Worm (Caenorhabditis elegans) whole organism, L4 larva: ENCODE data around the gene abts-3.

Source experiments
- F10B5.3 ChIP-seq: sonication (generic microtip); optimal IDR thresholded peaks from 2 replicates; lab custom pipeline; 2016; ENCODE audit warnings: mild to moderate bottlenecking, missing genetic modification characterization, missing compliant biosample characterization
- F26F4.8 ChIP-seq: fragments of 200-800 bp; sonication (Bioruptor generic); conservative IDR thresholded peaks from 2 replicates; pipeline ENCODE4 v1.3.6; 2022; ENCODE audit warnings: missing genetic modification characterization, missing compliant biosample characterization
- F37D6.2 ChIP-seq: sonication (generic microtip); optimal IDR thresholded peaks from 2 replicates; lab custom pipeline; 2016; ENCODE audit warnings: mild to moderate bottlenecking, missing genetic modification characterization, missing compliant biosample characterization
- F49E8.2 ChIP-seq: sonication (generic microtip); optimal IDR thresholded peaks from 2 replicates; lab custom pipeline; 2016; ENCODE audit warnings: missing compliant biosample characterization, mild to moderate bottlenecking, missing genetic modification characterization, borderline replicate concordance
- R02D3.7 ChIP-seq: fragments of 150-350 bp; sonication (generic microtip); optimal IDR thresholded peaks from 3 replicates; lab custom pipeline; 2014; ENCODE audit warnings: missing biosample characterization, missing genetic modification characterization
- T20F7.1 ChIP-seq: fragments of 200-800 bp; sonication (Bioruptor generic); optimal IDR thresholded peaks from 2 replicates; lab custom pipeline; 2018; ENCODE audit warnings: mild to moderate bottlenecking, missing genetic modification characterization, missing compliant biosample characterization
- Y5F2A.4 ChIP-seq: fragments of 200-800 bp; sonication (Bioruptor generic); optimal IDR thresholded peaks from 2 replicates; lab custom pipeline; 2018; ENCODE audit warnings: mild to moderate bottlenecking, missing genetic modification characterization, missing compliant biosample characterization
- ZK337.2 ChIP-seq: fragments of 200-800 bp; sonication (Bioruptor generic); IDR thresholded peaks from 2 replicates; pipeline ENCODE4 v1.3.6; 2022; ENCODE audit warnings: missing genetic modification reagents, missing genetic modification characterization, missing compliant biosample characterization
- ama-1 ChIP-seq: fragments of 150-350 bp; optimal IDR thresholded peaks from 2 replicates; lab custom pipeline; 2014; ENCODE audit warnings: inconsistent platforms, mixed read lengths
- arid-1 ChIP-seq: fragments of 200-800 bp; sonication (Bioruptor generic); conservative IDR thresholded peaks from 2 replicates; pipeline ENCODE4 v1.3.6; 2022; ENCODE audit warnings: missing genetic modification reagents, missing genetic modification characterization, missing compliant biosample characterization
- attf-4 ChIP-seq: sonication (generic microtip); optimal IDR thresholded peaks from 3 replicates; lab custom pipeline; 2017; ENCODE audit warnings: missing biosample characterization, missing genetic modification characterization
- ceh-20 ChIP-seq: fragments of 200-800 bp; sonication (Bioruptor generic); IDR thresholded peaks from 2 replicates; pipeline ENCODE4 v1.3.6; 2022; ENCODE audit warnings: missing genetic modification reagents, missing genetic modification characterization, missing compliant biosample characterization
- ceh-44 ChIP-seq: fragments of 200-800 bp; sonication (Bioruptor generic); IDR thresholded peaks from 2 replicates; pipeline ENCODE4 v1.3.6; 2022; ENCODE audit warnings: missing genetic modification reagents, missing genetic modification characterization, missing compliant biosample characterization
- ceh-62 ChIP-seq: sonication (generic microtip); optimal IDR thresholded peaks from 2 replicates; lab custom pipeline; 2017; ENCODE audit warnings: missing biosample characterization, missing genetic modification characterization
- ceh-82 ChIP-seq: sonication (generic microtip); optimal IDR thresholded peaks from 2 replicates; lab custom pipeline; 2017; ENCODE audit warnings: missing biosample characterization, missing genetic modification characterization
- ces-1 ChIP-seq: fragments of 150-350 bp; sonication (generic microtip); optimal IDR thresholded peaks from 4 replicates; lab custom pipeline; 2014; ENCODE audit warnings: missing biosample characterization, missing genetic modification reagents, missing genetic modification characterization
- cey-2 ChIP-seq: sonication (generic microtip); optimal IDR thresholded peaks from 3 replicates; lab custom pipeline; 2017; ENCODE audit warnings: missing genetic modification characterization, mild to moderate bottlenecking, missing compliant biosample characterization, antibody characterized with exemption, borderline replicate concordance; ENCODE audit not compliant: insufficient read depth
- daf-12 ChIP-seq: fragments of 150-350 bp; optimal IDR thresholded peaks from 2 replicates; lab custom pipeline; 2014; ENCODE audit warnings: missing biosample characterization, missing genetic modification reagents, missing genetic modification characterization
- daf-16 ChIP-seq, 3 experiments: sonication (generic microtip); optimal IDR thresholded peaks; 2 replicates each; lab custom pipeline; 2016 to 2017; ENCODE audit warnings: missing genetic modification characterization in 3 of 3, missing genetic modification reagents in 3 of 3, mild to moderate bottlenecking in 2 of 3, missing compliant biosample characterization in 2 of 3, missing biosample characterization in 1 of 3, moderate library complexity in 1 of 3
- daf-19 ChIP-seq: fragments of 200-800 bp; sonication (Bioruptor generic); conservative IDR thresholded peaks from 2 replicates; pipeline ENCODE4 v1.3.6; 2022; ENCODE audit warnings: missing genetic modification characterization, missing compliant biosample characterization
- fkh-10 ChIP-seq: fragments of 150-350 bp; optimal IDR thresholded peaks from 2 replicates; lab custom pipeline; 2014; ENCODE audit warnings: missing biosample characterization, missing genetic modification reagents, missing genetic modification characterization
- fos-1 ChIP-seq: fragments of 150-350 bp; optimal IDR thresholded peaks from 2 replicates; lab custom pipeline; 2014; ENCODE audit warnings: missing biosample characterization, missing genetic modification characterization
- hlh-30 ChIP-seq: sonication (generic microtip); optimal IDR thresholded peaks from 2 replicates; lab custom pipeline; 2017; ENCODE audit warnings: antibody characterized with exemption, mild to moderate bottlenecking, missing genetic modification characterization, missing compliant biosample characterization; ENCODE audit not compliant: insufficient read depth
- lim-7 ChIP-seq: fragments of 200-800 bp; sonication (Bioruptor generic); IDR thresholded peaks from 2 replicates; pipeline ENCODE4 v1.3.6; 2022; ENCODE audit warnings: missing genetic modification characterization, missing compliant biosample characterization
- lin-13 ChIP-seq: fragments of 150-350 bp; optimal IDR thresholded peaks from 2 replicates; lab custom pipeline; 2014; ENCODE audit warnings: missing biosample characterization, missing genetic modification reagents, missing genetic modification characterization
- lin-15B ChIP-seq: fragments of 150-350 bp; sonication (generic microtip); optimal IDR thresholded peaks from 3 replicates; lab custom pipeline; 2014; ENCODE audit warnings: missing biosample characterization, missing genetic modification characterization
- lin-29 ChIP-seq: fragments of 200-800 bp; sonication (Bioruptor generic); IDR thresholded peaks from 2 replicates; pipeline ENCODE4 v1.3.6; 2022; ENCODE audit warnings: missing genetic modification reagents, missing genetic modification characterization, missing compliant biosample characterization
- lin-38 ChIP-seq: fragments of 200-800 bp; sonication (Bioruptor generic); IDR thresholded peaks from 2 replicates; pipeline ENCODE4 v1.3.6; 2022; ENCODE audit warnings: missing genetic modification reagents, missing genetic modification characterization, missing compliant biosample characterization
- lin-39 ChIP-seq: fragments of 150-350 bp; optimal IDR thresholded peaks from 2 replicates; lab custom pipeline; 2014; ENCODE audit warnings: missing biosample characterization, missing genetic modification reagents, missing genetic modification characterization
- lir-3 ChIP-seq: sonication (generic microtip); optimal IDR thresholded peaks from 2 replicates; lab custom pipeline; 2016; ENCODE audit warnings: mild to moderate bottlenecking, missing genetic modification characterization, missing compliant biosample characterization
- lsy-2 ChIP-seq, 2 experiments: fragments of 150-350 bp in 1 of 2; sonication (generic microtip) in 1 of 2; optimal IDR thresholded peaks; 2 replicates each; lab custom pipeline; 2014 to 2017; ENCODE audit warnings: missing biosample characterization in 2 of 2, missing genetic modification characterization in 2 of 2
- mdl-1 ChIP-seq, 2 experiments: fragments of 150-350 bp in 1 of 2; sonication (generic microtip) in 1 of 2; optimal IDR thresholded peaks; 2 replicates each; lab custom pipeline; 2014 to 2017; ENCODE audit warnings: missing biosample characterization in 2 of 2, missing genetic modification characterization in 2 of 2
- mdt-29 ChIP-seq: fragments of 200-800 bp; sonication (Bioruptor generic); IDR thresholded peaks from 2 replicates; pipeline ENCODE4 v1.3.6; 2022; ENCODE audit warnings: missing genetic modification reagents, missing genetic modification characterization, missing compliant biosample characterization
- mes-2 ChIP-seq: sonication (generic microtip); optimal IDR thresholded peaks from 2 replicates; lab custom pipeline; 2016; ENCODE audit warnings: missing genotype, mild to moderate bottlenecking, missing genetic modification characterization, missing compliant biosample characterization; ENCODE audit not compliant: poor library complexity, severe bottlenecking
- nhr-41 ChIP-seq: fragments of 200-800 bp; sonication (Bioruptor generic); IDR thresholded peaks from 2 replicates; pipeline ENCODE4 v1.3.6; 2022; ENCODE audit warnings: missing genetic modification reagents, missing genetic modification characterization, missing compliant biosample characterization
- nhr-48 ChIP-seq: sonication (generic microtip); optimal IDR thresholded peaks from 2 replicates; lab custom pipeline; 2016; ENCODE audit warnings: mild to moderate bottlenecking, missing genetic modification characterization, missing compliant biosample characterization
- pha-4 ChIP-seq, 2 experiments: fragments of 150-350 bp in 1 of 2; fragments of 200-800 bp in 1 of 2; sonication (Bioruptor generic) in 1 of 2; IDR thresholded peaks in 1 of 2; optimal IDR thresholded peaks in 1 of 2; 2 replicates each; pipeline versions ENCODE4 v1.3.6 to Lab custom; 2014 to 2022; ENCODE audit warnings: missing genetic modification characterization in 2 of 2, missing genetic modification reagents in 2 of 2, missing biosample characterization in 1 of 2, missing compliant biosample characterization in 1 of 2
- php-3 ChIP-seq: fragments of 200-800 bp; sonication (Bioruptor generic); IDR thresholded peaks from 2 replicates; pipeline ENCODE4 v1.3.6; 2022; ENCODE audit warnings: missing genetic modification reagents, missing genetic modification characterization, missing compliant biosample characterization
- pqm-1 ChIP-seq: sonication (generic microtip); optimal IDR thresholded peaks from 2 replicates; lab custom pipeline; 2017; ENCODE audit warnings: missing biosample characterization, missing genetic modification characterization
- rbr-2 ChIP-seq: sonication (generic microtip); optimal IDR thresholded peaks from 2 replicates; lab custom pipeline; 2016; ENCODE audit warnings: missing genotype, missing genetic modification characterization, missing compliant biosample characterization
- set-16 ChIP-seq: fragments of 200-800 bp; sonication (Bioruptor generic); IDR thresholded peaks from 2 replicates; pipeline ENCODE4 v1.3.6; 2022; ENCODE audit warnings: missing genetic modification reagents, missing genetic modification characterization, missing compliant biosample characterization
- skn-1 ChIP-seq: fragments of 150-350 bp; optimal IDR thresholded peaks from 2 replicates; lab custom pipeline; 2014; ENCODE audit warnings: missing biosample characterization, missing genetic modification characterization
- snpc-1.2 ChIP-seq: fragments of 200-800 bp; sonication (Bioruptor generic); IDR thresholded peaks from 2 replicates; pipeline ENCODE4 v1.3.6; 2022; ENCODE audit warnings: missing genetic modification reagents, missing genetic modification characterization, missing compliant biosample characterization
- spr-1 ChIP-seq: sonication (generic microtip); optimal IDR thresholded peaks from 2 replicates; lab custom pipeline; 2016; ENCODE audit warnings: mild to moderate bottlenecking, missing genetic modification characterization, missing compliant biosample characterization
- tag-97 ChIP-seq: fragments of 200-800 bp; sonication (Bioruptor generic); IDR thresholded peaks from 2 replicates; pipeline ENCODE4 v1.3.6; 2022; ENCODE audit warnings: missing genetic modification characterization, missing compliant biosample characterization
- unc-130 ChIP-seq: sonication (generic microtip); optimal IDR thresholded peaks from 2 replicates; lab custom pipeline; 2016; ENCODE audit warnings: missing genetic modification reagents, missing genetic modification characterization, missing compliant biosample characterization
- unc-39 ChIP-seq: sonication (generic microtip); optimal IDR thresholded peaks from 2 replicates; lab custom pipeline; 2017; ENCODE audit warnings: missing biosample characterization, missing genetic modification characterization
- vab-7 ChIP-seq: fragments of 200-800 bp; sonication (Bioruptor generic); IDR thresholded peaks from 2 replicates; pipeline ENCODE4 v1.3.6; 2022; ENCODE audit warnings: missing genetic modification reagents, missing genetic modification characterization, missing compliant biosample characterization
- zag-1 ChIP-seq: fragments of 150-350 bp; optimal IDR thresholded peaks from 2 replicates; lab custom pipeline; 2014; ENCODE audit warnings: missing biosample characterization, missing genetic modification characterization
- zfp-2 ChIP-seq: sonication (generic microtip); optimal IDR thresholded peaks from 2 replicates; lab custom pipeline; 2016; ENCODE audit warnings: mild to moderate bottlenecking, missing genetic modification characterization, missing compliant biosample characterization
- zip-11 ChIP-seq: fragments of 200-800 bp; sonication (Bioruptor generic); IDR thresholded peaks from 2 replicates; pipeline ENCODE4 v1.3.6; 2022; ENCODE audit warnings: missing genetic modification characterization, missing compliant biosample characterization

The abts-3 gene

DNA sequence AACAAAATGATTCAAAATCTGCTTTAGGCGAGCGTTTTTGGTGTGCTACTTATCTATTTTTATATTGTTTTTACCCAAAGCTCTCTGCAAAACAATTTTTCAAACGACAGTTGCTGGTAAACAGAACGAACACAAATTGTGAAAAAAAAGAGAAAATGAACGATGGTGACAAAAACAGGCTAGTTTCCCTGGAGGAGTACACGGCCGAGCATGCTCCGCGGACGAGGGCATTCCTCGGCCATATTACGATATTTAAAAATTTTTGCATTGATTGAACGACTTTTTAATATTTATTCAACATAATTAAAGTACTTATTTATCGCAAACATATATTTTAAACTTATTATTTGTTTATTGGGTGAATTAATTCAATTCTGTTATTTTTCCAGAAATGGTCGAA lies 35.3 kb upstream of the abts-3 start, which contains the start of the genes tpp-2 and rbbp-5 (continued):
- TF ChIP-seq mes-2 (tag; lab: Kevin White, UChicago) (peak; percentile 97), ZK337.2 (GFP tag; lab: Robert Waterston, UW) (peak; percentile 84), php-3 (GFP tag; lab: Robert Waterston, UW) (no peak), F37D6.2 (tag; lab: Kevin White, UChicago) (no peak), F49E8.2 (tag; lab: Kevin White, UChicago) (peak; percentile 3), cey-2 (tag; lab: Kevin White, UChicago) (no peak), snpc-1.2 (GFP tag; lab: Robert Waterston, UW) (no peak), hlh-30 (tag; lab: Kevin White, UChicago) (no peak), fkh-10 (GFP tag; lab: Kevin White, UChicago) (no peak), attf-4 (tag; lab: Kevin White, UChicago) (no peak), lsy-2 (tag; optimal IDR thresholded peaks at IDR 0.05; lab: Kevin White, UChicago) (peak in 1 of 2 experiments; percentile 70), ceh-62 (tag; lab: Kevin White, UChicago) (no peak), tag-97 (GFP tag; lab: Robert Waterston, UW) (no peak), ceh-44 (GFP tag; lab: Robert Waterston, UW) (no peak), lim-7 (GFP tag; lab: Robert Waterston, UW) (no peak), daf-12 (tag; lab: Kevin White, UChicago) (no peak), mdl-1 (tag; optimal IDR thresholded peaks at IDR 0.05; lab: Kevin White, UChicago) (no peak), ceh-82 (no peak), F26F4.8 (no peak), unc-130 (peak; percentile 88), lin-13 (GFP tag; lab: Kevin White, UChicago) (no peak), Y5F2A.4 (GFP tag; lab: Kevin White, UChicago) (no peak), nhr-41 (GFP tag; lab: Robert Waterston, UW) (no peak), ama-1 (lab: Kevin White, UChicago) (no peak), ces-1 (no peak), T20F7.1 (GFP tag; lab: Kevin White, UChicago) (no peak), R02D3.7 (tag; lab: Kevin White, UChicago) (no peak), mdt-29 (GFP tag; lab: Robert Waterston, UW) (no peak), skn-1 (tag; lab: Kevin White, UChicago) (no peak), arid-1 (GFP tag; lab: Robert Waterston, UW) (no peak), spr-1 (tag; lab: Kevin White, UChicago) (peak; percentile 4), pqm-1 (no peak), zip-11 (GFP tag; lab: Robert Waterston, UW) (no peak), unc-39 (tag; lab: Kevin White, UChicago) (no peak), daf-19 (no peak), lin-39 (tag; lab: Kevin White, UChicago) (no peak), vab-7 (GFP tag; lab: Robert Waterston, UW) (no peak), fos-1 (no peak), rbr-2 (tag; lab: Kevin White, UChicago) (no peak), ceh-20 (GFP tag; lab: Robert Waterston, UW) (no peak), F10B5.3 (tag; lab: Kevin White, UChicago) (no peak), nhr-48 (tag; lab: Kevin White, UChicago) (no peak), lin-38 (GFP tag; lab: Robert Waterston, UW) (no peak; the same call in 1 of the 2 replicates), lin-29 (no peak), pha-4 (GFP tag; IDR thresholded peaks at IDR 0.05; lab: Robert Waterston, UW) (no peak), pha-4 (tag; optimal IDR thresholded peaks at IDR 0.05; lab: Kevin White, UChicago) (no peak), lin-15B (tag; lab: Kevin White, UChicago) (no peak), zfp-2 (tag; lab: Kevin White, UChicago) (no peak), set-16 (GFP tag; lab: Robert Waterston, UW) (no peak), daf-16 (GFP tag; optimal IDR thresholded peaks at IDR 0.05; lab: Kevin White, UChicago) (peak in 1 of 2 experiments; percentile 61), daf-16 (tag; optimal IDR thresholded peaks at IDR 0.05; lab: Kevin White, UChicago) (peak; percentile 79), zag-1 (tag; lab: Kevin White, UChicago) (no peak), lir-3 (tag; lab: Kevin White, UChicago) (no peak)
